Fruit fly (Drosophila melanogaster): ENCODE results near the gene CG13603.

Gene CG13603

DNA sequence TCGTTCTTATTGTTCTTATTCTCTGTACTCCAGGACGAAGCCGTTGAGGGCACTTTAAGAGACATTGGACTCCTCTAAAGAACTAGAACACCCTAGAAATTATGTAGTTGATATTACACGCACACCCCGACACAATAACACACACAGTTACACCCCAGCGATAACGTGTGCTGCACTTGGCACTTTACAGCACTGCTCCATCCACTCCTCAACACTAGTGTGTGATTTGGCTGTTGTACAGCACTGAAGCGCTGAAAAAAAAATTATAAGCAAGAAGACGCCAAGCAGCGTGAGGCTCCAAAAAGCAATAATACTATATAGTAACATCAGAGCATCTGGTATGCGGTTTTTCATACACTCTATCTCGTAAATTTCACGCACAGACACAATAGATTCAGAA lies 25.5 kb downstream of the CG13603 start:
- no peak for TF ChIP-seq jim (GFP tag; optimal IDR thresholded peaks at IDR 0.05)
- no peak for TF ChIP-seq CG9705 (GFP tag; optimal IDR thresholded peaks at IDR 0.05)
- no peak for TF ChIP-seq Dif (GFP tag; optimal IDR thresholded peaks at IDR 0.05; ENCODE audit: partially characterized antibody)
- no peak for TF ChIP-seq Hr78 (GFP tag; optimal IDR thresholded peaks at IDR 0.05)
- TF ChIP-seq Jra (GFP tag; optimal IDR thresholded peaks at IDR 0.05) = no peak
- no peak for TF ChIP-seq Myc (optimal IDR thresholded peaks at IDR 0.05)
- TF ChIP-seq pan (optimal IDR thresholded peaks at IDR 0.05) = no peak
- no peak for TF ChIP-seq OdsH (GFP tag; optimal IDR thresholded peaks at IDR 0.05)
- no peak for TF ChIP-seq Sp1 (GFP tag; optimal IDR thresholded peaks at IDR 0.05)
- no peak for TF ChIP-seq fru (GFP tag; optimal IDR thresholded peaks at IDR 0.05)
- no peak for TF ChIP-seq dmrt93B (GFP tag; optimal IDR thresholded peaks at IDR 0.05)
- TF ChIP-seq psq (GFP tag; optimal IDR thresholded peaks at IDR 0.05) = no peak
- TF ChIP-seq CrebA (GFP tag; optimal IDR thresholded peaks at IDR 0.05; ENCODE audit: borderline replicate concordance) = no peak
- no peak for TF ChIP-seq Rel (GFP tag; optimal IDR thresholded peaks at IDR 0.05)
- TF ChIP-seq Rel (tag; optimal IDR thresholded peaks at IDR 0.05) = no peak
- TF ChIP-seq brk (GFP tag; optimal IDR thresholded peaks at IDR 0.05) = no peak
- TF ChIP-seq CG32264 (GFP tag; optimal IDR thresholded peaks at IDR 0.05) = no peak
- no peak for TF ChIP-seq ey (GFP tag; optimal IDR thresholded peaks at IDR 0.05)
- TF ChIP-seq sage (GFP tag; optimal IDR thresholded peaks at IDR 0.05) = no peak
- no peak for TF ChIP-seq br (GFP tag; optimal IDR thresholded peaks at IDR 0.05)

DNA sequence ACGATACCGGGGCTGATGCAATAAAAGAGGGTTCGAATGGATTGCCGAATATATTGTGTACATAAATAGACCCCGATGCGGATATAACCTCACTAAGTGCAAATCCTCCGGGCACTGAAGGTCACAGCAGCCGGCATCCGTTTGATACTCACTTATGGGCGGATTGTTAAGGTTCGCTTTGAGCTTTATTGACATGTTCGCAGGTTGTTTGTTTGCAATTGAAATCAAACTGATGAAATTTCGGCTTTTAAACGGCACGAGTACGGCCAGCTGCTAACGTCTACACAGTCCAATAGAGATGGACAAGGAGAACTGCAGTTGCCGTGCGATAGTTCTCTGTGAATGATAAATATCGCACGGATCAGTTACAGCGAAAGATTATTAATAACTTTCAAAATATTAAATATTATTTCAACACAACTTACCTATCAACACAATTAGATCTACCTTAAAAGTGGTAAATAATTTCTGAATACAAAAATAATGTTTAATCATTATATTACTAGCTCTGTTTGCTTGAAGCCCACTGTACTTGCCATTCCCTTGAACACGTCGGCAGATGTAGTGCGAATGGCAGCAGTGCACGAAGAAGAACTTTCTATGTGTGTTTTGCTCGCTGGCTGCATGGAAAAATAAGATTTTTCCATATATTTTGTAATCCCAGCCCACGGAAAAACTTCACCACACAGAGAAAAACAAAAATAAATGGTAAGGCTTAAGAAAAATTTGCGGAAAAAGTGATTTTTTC lies 28.1 kb downstream of the CG13603 start, which contains the start of the genes GluProRS and AP-1sigma:
GluProRS (minus strand) TSS at position 301 of the 748 bp plus-strand sequence.
AP-1sigma (plus strand) TSS at position 561 of the 748 bp plus-strand sequence.
- no peak for TF ChIP-seq usp (GFP tag; optimal IDR thresholded peaks at IDR 0.05)
- TF ChIP-seq h (GFP tag; optimal IDR thresholded peaks at IDR 0.05) = peak; percentile 92
- peak; percentile 83 for TF ChIP-seq Myc (optimal IDR thresholded peaks at IDR 0.05)
- no peak for TF ChIP-seq pan (optimal IDR thresholded peaks at IDR 0.05)
- no peak for TF ChIP-seq N (GFP tag; optimal IDR thresholded peaks at IDR 0.05)
- peak; percentile 51 to 93 for TF ChIP-seq foxo (GFP tag; optimal IDR thresholded peaks at IDR 0.05)
- peak; percentile 89 for TF ChIP-seq ey (GFP tag; optimal IDR thresholded peaks at IDR 0.05)
- TF ChIP-seq Dfd (GFP tag; optimal IDR thresholded peaks at IDR 0.05) = no peak
- no peak for TF ChIP-seq Abd-B (GFP tag; optimal IDR thresholded peaks at IDR 0.05)
- TF ChIP-seq Hnf4 (GFP tag; optimal IDR thresholded peaks at IDR 0.05) = peak; percentile 85
- TF ChIP-seq fru (GFP tag; optimal IDR thresholded peaks at IDR 0.05) = peak; percentile 89
- no peak for TF ChIP-seq brk (GFP tag; optimal IDR thresholded peaks at IDR 0.05)
- TF ChIP-seq Hr83 (GFP tag; optimal IDR thresholded peaks at IDR 0.05; ENCODE audit: poor library complexity, severe bottlenecking) = peak; percentile 57
- peak; percentile 89 for TF ChIP-seq Jra (GFP tag; optimal IDR thresholded peaks at IDR 0.05)
- TF ChIP-seq Dif (GFP tag; optimal IDR thresholded peaks at IDR 0.05; ENCODE audit: partially characterized antibody) = no peak
- TF ChIP-seq CG9705 (GFP tag; optimal IDR thresholded peaks at IDR 0.05) = peak; percentile 85
- TF ChIP-seq OdsH (GFP tag; optimal IDR thresholded peaks at IDR 0.05) = peak; percentile 86
- no peak for TF ChIP-seq tai (GFP tag; optimal IDR thresholded peaks at IDR 0.05)
- TF ChIP-seq br (GFP tag; optimal IDR thresholded peaks at IDR 0.05) = peak; percentile 81
- peak; percentile 86 for TF ChIP-seq dmrt93B (GFP tag; optimal IDR thresholded peaks at IDR 0.05)
- TF ChIP-seq GATAd (GFP tag; optimal IDR thresholded peaks at IDR 0.05) = peak; percentile 80
- TF ChIP-seq sage (GFP tag; optimal IDR thresholded peaks at IDR 0.05) = peak; percentile 65
- peak; percentile 37 for TF ChIP-seq Mio (GFP tag; optimal IDR thresholded peaks at IDR 0.05)
- no peak for TF ChIP-seq Hr78 (GFP tag; optimal IDR thresholded peaks at IDR 0.05)
- no peak for TF ChIP-seq jim (GFP tag; optimal IDR thresholded peaks at IDR 0.05)
- no peak for TF ChIP-seq dl (GFP tag; optimal IDR thresholded peaks at IDR 0.05; ENCODE audit: insufficient read depth in 1 of 2, partially characterized antibody in 2 of 2)
- peak; percentile 85 for TF ChIP-seq Sp1 (GFP tag; optimal IDR thresholded peaks at IDR 0.05)
- peak; percentile 91 for TF ChIP-seq HLH106 (tag; optimal IDR thresholded peaks at IDR 0.05)
- peak; percentile 47 for TF ChIP-seq Rel (GFP tag; optimal IDR thresholded peaks at IDR 0.05)
- peak; percentile 66 for TF ChIP-seq Rel (tag; optimal IDR thresholded peaks at IDR 0.05)
- TF ChIP-seq sv (GFP tag; optimal IDR thresholded peaks at IDR 0.05) = peak; percentile 94
- no peak for TF ChIP-seq CrebA (GFP tag; optimal IDR thresholded peaks at IDR 0.05; ENCODE audit: borderline replicate concordance)
- no peak for TF ChIP-seq Vsx2 (GFP tag; optimal IDR thresholded peaks at IDR 0.05; ENCODE audit: partially characterized antibody)
- peak; percentile 87 for TF ChIP-seq woc (GFP tag; optimal IDR thresholded peaks at IDR 0.05)
- TF ChIP-seq rgr (GFP tag; optimal IDR thresholded peaks at IDR 0.05) = peak; percentile 90
- TF ChIP-seq dsf (GFP tag; optimal IDR thresholded peaks at IDR 0.05; ENCODE audit: borderline replicate concordance) = peak; percentile 79
- TF ChIP-seq CG32264 (GFP tag; optimal IDR thresholded peaks at IDR 0.05) = peak; percentile 72
- no peak for TF ChIP-seq lola (GFP tag; optimal IDR thresholded peaks at IDR 0.05)
- TF ChIP-seq psq (GFP tag; optimal IDR thresholded peaks at IDR 0.05) = peak; percentile 82

Data from whole organism, wandering third instar larva.